Worm (Caenorhabditis elegans) whole organism, young adult: ENCODE data around the gene ubh-2.

Source experiments
- B0019.2 ChIP-seq: fragments of 200-800 bp; sonication (Bioruptor generic); conservative IDR thresholded peaks from 2 replicates; pipeline ENCODE4 v1.3.6; 2022; ENCODE audit warnings: missing genetic modification reagents, missing genetic modification characterization, missing compliant biosample characterization
- B0336.3 ChIP-seq: fragments of 200-800 bp; sonication (Bioruptor generic); IDR thresholded peaks from 2 replicates; pipeline ENCODE4 v1.3.6; 2022; ENCODE audit warnings: missing genetic modification characterization, missing compliant biosample characterization
- C06A6.2 ChIP-seq: fragments of 200-800 bp; sonication (Bioruptor generic); conservative IDR thresholded peaks from 2 replicates; pipeline ENCODE4 v1.3.6; 2022; ENCODE audit warnings: missing genetic modification characterization, missing compliant biosample characterization
- C17E4.6 ChIP-seq: fragments of 200-800 bp; sonication (Bioruptor generic); IDR thresholded peaks from 2 replicates; pipeline ENCODE4 v1.3.6; 2022; ENCODE audit warnings: missing genetic modification reagents, missing genetic modification characterization, missing compliant biosample characterization
- F23B12.7 ChIP-seq: sonication (generic microtip); optimal IDR thresholded peaks from 2 replicates; lab custom pipeline; 2017; ENCODE audit warnings: missing genetic modification characterization, mild to moderate bottlenecking, missing compliant biosample characterization, antibody characterized with exemption, moderate library complexity; ENCODE audit not compliant: insufficient read depth
- F37B4.10 ChIP-seq: fragments of 200-800 bp; sonication (Bioruptor generic); IDR thresholded peaks from 2 replicates; pipeline ENCODE4 v1.3.6; 2022; ENCODE audit warnings: missing genetic modification characterization, missing compliant biosample characterization
- F49E8.2 ChIP-seq: sonication (generic microtip); optimal IDR thresholded peaks from 3 replicates; lab custom pipeline; 2017; ENCODE audit warnings: missing genetic modification characterization, mild to moderate bottlenecking, missing compliant biosample characterization, antibody characterized with exemption, moderate library complexity; ENCODE audit not compliant: insufficient read depth
- F52B5.7 ChIP-seq: sonication (generic microtip); optimal IDR thresholded peaks from 2 replicates; lab custom pipeline; 2016; ENCODE audit warnings: mild to moderate bottlenecking, missing genetic modification characterization, missing compliant biosample characterization
- F57A8.1 ChIP-seq: fragments of 200-800 bp; sonication (Bioruptor generic); optimal IDR thresholded peaks from 2 replicates; lab custom pipeline; 2018; ENCODE audit warnings: mild to moderate bottlenecking, missing genetic modification characterization, moderate library complexity, missing compliant biosample characterization
- K11D2.4 ChIP-seq: fragments of 200-800 bp; sonication (Bioruptor generic); IDR thresholded peaks from 2 replicates; pipeline ENCODE4 v1.3.6; 2022; ENCODE audit warnings: missing genetic modification reagents, missing genetic modification characterization, missing compliant biosample characterization
- Y53G8AR.9 ChIP-seq: fragments of 200-800 bp; sonication (Bioruptor generic); conservative IDR thresholded peaks from 2 replicates; pipeline ENCODE4 v1.3.6; 2022; ENCODE audit warnings: missing genetic modification reagents, missing genetic modification characterization, missing compliant biosample characterization
- aptf-3 ChIP-seq: fragments of 200-800 bp; sonication (Bioruptor generic); IDR thresholded peaks from 2 replicates; pipeline ENCODE4 v1.3.6; 2022; ENCODE audit warnings: missing genetic modification characterization, missing compliant biosample characterization
- atf-7 ChIP-seq: sonication (generic microtip); optimal IDR thresholded peaks from 2 replicates; lab custom pipeline; 2017; ENCODE audit warnings: mild to moderate bottlenecking, missing genetic modification characterization, missing compliant biosample characterization
- bed-1 ChIP-seq: fragments of 200-800 bp; sonication (Bioruptor generic); IDR thresholded peaks from 2 replicates; pipeline ENCODE4 v1.3.6; 2022; ENCODE audit warnings: missing genetic modification reagents, missing genetic modification characterization, missing compliant biosample characterization
- cebp-1 ChIP-seq, 2 experiments: fragments of 200-800 bp in 1 of 2; sonication (Bioruptor generic) in 1 of 2; sonication (generic microtip) in 1 of 2; IDR thresholded peaks in 1 of 2; optimal IDR thresholded peaks in 1 of 2; 2 replicates each; pipeline versions ENCODE4 v1.3.6 to Lab custom; 2017 to 2022; ENCODE audit warnings: missing compliant biosample characterization in 2 of 2, missing genetic modification characterization in 2 of 2, mild to moderate bottlenecking in 1 of 2, missing genetic modification reagents in 1 of 2, moderate library complexity in 1 of 2
- ceh-58 ChIP-seq: fragments of 200-800 bp; sonication (Bioruptor generic); IDR thresholded peaks from 2 replicates; pipeline ENCODE4 v1.3.6; 2022; ENCODE audit warnings: missing genetic modification characterization, missing compliant biosample characterization
- ceh-91 ChIP-seq: fragments of 200-800 bp; sonication (Bioruptor generic); IDR thresholded peaks from 2 replicates; pipeline ENCODE4 v1.3.6; 2022; ENCODE audit warnings: missing genetic modification reagents, missing genetic modification characterization, missing compliant biosample characterization
- dox-1 ChIP-seq: fragments of 200-800 bp; sonication (Bioruptor generic); IDR thresholded peaks from 2 replicates; pipeline ENCODE4 v1.3.6; 2022; ENCODE audit warnings: missing genetic modification reagents, missing genetic modification characterization, missing compliant biosample characterization
- dpl-1 ChIP-seq: fragments of 150-350 bp; optimal IDR thresholded peaks from 2 replicates; lab custom pipeline; 2014; ENCODE audit warnings: missing biosample characterization, missing genetic modification reagents, missing genetic modification characterization
- efl-1 ChIP-seq: fragments of 150-350 bp; optimal IDR thresholded peaks from 2 replicates; lab custom pipeline; 2014; ENCODE audit warnings: missing biosample characterization, missing genetic modification reagents, missing genetic modification characterization
- egl-44 ChIP-seq: fragments of 200-800 bp; sonication (Bioruptor generic); IDR thresholded peaks from 2 replicates; pipeline ENCODE4 v1.3.6; 2022; ENCODE audit warnings: missing genetic modification reagents, missing genetic modification characterization, missing compliant biosample characterization
- egrh-3 ChIP-seq: fragments of 200-800 bp; sonication (Bioruptor generic); IDR thresholded peaks from 2 replicates; pipeline ENCODE4 v1.3.6; 2022; ENCODE audit warnings: missing genetic modification reagents, missing genetic modification characterization, missing compliant biosample characterization
- ets-4 ChIP-seq: fragments of 200-800 bp; sonication (Bioruptor generic); optimal IDR thresholded peaks from 2 replicates; lab custom pipeline; 2018; ENCODE audit warnings: mild to moderate bottlenecking, missing genetic modification characterization, missing compliant biosample characterization
- him-1 ChIP-seq: sonication (generic microtip); optimal IDR thresholded peaks from 2 replicates; lab custom pipeline; 2016; ENCODE audit warnings: missing genotype, missing genetic modification reagents, missing genetic modification characterization, missing compliant biosample characterization
- hmg-1.2 ChIP-seq: fragments of 200-800 bp; sonication (Bioruptor generic); IDR thresholded peaks from 2 replicates; pipeline ENCODE4 v1.3.6; 2022; ENCODE audit warnings: missing genetic modification reagents, missing genetic modification characterization, missing compliant biosample characterization
- let-526 ChIP-seq: fragments of 200-800 bp; sonication (Bioruptor generic); IDR thresholded peaks from 2 replicates; pipeline ENCODE4 v1.3.6; 2022; ENCODE audit warnings: missing genetic modification reagents, missing genetic modification characterization, missing compliant biosample characterization
- lin-40 ChIP-seq: sonication (generic microtip); optimal IDR thresholded peaks from 2 replicates; lab custom pipeline; 2016; ENCODE audit warnings: missing genetic modification characterization, mild to moderate bottlenecking, missing compliant biosample characterization, missing genotype, missing genetic modification reagents
- lin-54 ChIP-seq: fragments of 200-800 bp; sonication (Bioruptor generic); optimal IDR thresholded peaks from 2 replicates; lab custom pipeline; 2018; ENCODE audit warnings: mild to moderate bottlenecking, missing genetic modification characterization, missing compliant biosample characterization
- mxl-1 ChIP-seq: sonication (generic microtip); optimal IDR thresholded peaks from 2 replicates; lab custom pipeline; 2016; ENCODE audit warnings: missing genetic modification characterization, missing compliant biosample characterization
- nfyb-1 ChIP-seq: fragments of 200-800 bp; sonication (Bioruptor generic); IDR thresholded peaks from 2 replicates; pipeline ENCODE4 v1.3.6; 2022; ENCODE audit warnings: missing genetic modification reagents, missing genetic modification characterization, missing compliant biosample characterization
- nhr-27 ChIP-seq: fragments of 200-800 bp; sonication (Bioruptor generic); optimal IDR thresholded peaks from 2 replicates; lab custom pipeline; 2018; ENCODE audit warnings: mild to moderate bottlenecking, missing genetic modification characterization, moderate library complexity, missing compliant biosample characterization
- nhr-80 ChIP-seq: sonication (generic microtip); optimal IDR thresholded peaks from 2 replicates; lab custom pipeline; 2016; ENCODE audit warnings: missing genetic modification characterization, missing compliant biosample characterization
- nhr-90 ChIP-seq: sonication (generic microtip); optimal IDR thresholded peaks from 2 replicates; lab custom pipeline; 2016; ENCODE audit warnings: missing genotype, mild to moderate bottlenecking, missing genetic modification characterization, missing compliant biosample characterization
- repo-1 ChIP-seq: sonication (generic microtip); optimal IDR thresholded peaks from 2 replicates; lab custom pipeline; 2017; ENCODE audit warnings: mild to moderate bottlenecking, missing genetic modification characterization, missing compliant biosample characterization
- snpc-3.4 ChIP-seq: sonication (generic microtip); optimal IDR thresholded peaks from 2 replicates; lab custom pipeline; 2017; ENCODE audit warnings: missing genetic modification characterization, mild to moderate bottlenecking, missing compliant biosample characterization, antibody characterized with exemption, moderate library complexity, missing genotype, missing genetic modification reagents
- tbp1 ChIP-seq: fragments of 200-800 bp; sonication (Bioruptor generic); optimal IDR thresholded peaks from 2 replicates; lab custom pipeline; 2018; ENCODE audit warnings: mild to moderate bottlenecking, missing genetic modification characterization, missing compliant biosample characterization
- tbx-9 ChIP-seq: sonication (generic microtip); optimal IDR thresholded peaks from 2 replicates; lab custom pipeline; 2016; ENCODE audit warnings: borderline replicate concordance, missing genetic modification characterization, inconsistent platforms, missing compliant biosample characterization
- unc-130 ChIP-seq: sonication (generic microtip); optimal IDR thresholded peaks from 2 replicates; lab custom pipeline; 2016; ENCODE audit warnings: missing genetic modification reagents, missing genetic modification characterization, missing compliant biosample characterization
- unc-62 ChIP-seq: fragments of 150-350 bp; optimal IDR thresholded peaks from 2 replicates; lab custom pipeline; 2014; ENCODE audit warnings: missing biosample characterization, missing genetic modification reagents, missing genetic modification characterization
- xnd-1 ChIP-seq: sonication (generic microtip); optimal IDR thresholded peaks from 2 replicates; lab custom pipeline; 2016; ENCODE audit warnings: missing genotype, missing genetic modification reagents, missing genetic modification characterization, missing compliant biosample characterization
- ztf-22 ChIP-seq: fragments of 200-800 bp; sonication (Bioruptor generic); optimal IDR thresholded peaks from 2 replicates; lab custom pipeline; 2018; ENCODE audit warnings: mild to moderate bottlenecking, missing genetic modification characterization, moderate library complexity, missing compliant biosample characterization
- ztf-28 ChIP-seq: fragments of 200-800 bp; sonication (Bioruptor generic); IDR thresholded peaks from 2 replicates; pipeline ENCODE4 v1.3.6; 2022; ENCODE audit warnings: missing genetic modification reagents, missing genetic modification characterization, missing compliant biosample characterization

The ubh-2 gene

DNA sequence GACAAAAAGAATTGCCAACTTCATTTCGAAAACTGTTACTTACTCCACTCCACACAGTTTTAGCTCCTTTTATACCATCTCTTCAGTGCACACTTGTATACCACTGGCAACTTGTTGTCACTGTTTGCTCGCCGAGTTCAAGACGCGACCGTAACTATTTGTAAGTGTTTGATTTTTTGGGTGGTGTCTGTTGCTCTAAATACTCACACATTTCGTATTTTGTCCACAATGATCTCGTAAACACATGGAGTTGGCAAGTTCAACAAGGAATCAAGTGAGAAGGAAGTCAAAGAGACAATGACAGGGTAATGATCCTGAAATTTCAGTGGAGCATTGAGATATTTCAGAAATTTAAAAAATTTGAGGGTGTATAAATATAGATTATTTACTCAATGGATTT is 23.4 kb upstream of the ubh-2 start, which contains the start of gene hpo-26:
Gene hpo-26 (minus strand): TSS at position 31 of the 400 bp plus-strand sequence.
- TF ChIP-seq unc-130 (GFP tag; lab: Kevin White, UChicago) (no peak), Y53G8AR.9 (GFP tag; lab: Robert Waterston, UW) (no peak), mxl-1 (tag; lab: Kevin White, UChicago) (no peak), F23B12.7 (no peak), nhr-27 (tag; lab: Kevin White, UChicago) (no peak), F57A8.1 (GFP tag; lab: Kevin White, UChicago) (no peak), let-526 (GFP tag; lab: Robert Waterston, UW) (no peak), tbx-9 (tag; lab: Kevin White, UChicago) (no peak), dox-1 (GFP tag; lab: Robert Waterston, UW) (no peak), ceh-58 (GFP tag; lab: Robert Waterston, UW) (no peak), nfyb-1 (GFP tag; lab: Robert Waterston, UW) (no peak), ceh-91 (GFP tag; lab: Robert Waterston, UW) (no peak), C06A6.2 (GFP tag; lab: Robert Waterston, UW) (no peak), nhr-90 (tag; lab: Kevin White, UChicago) (no peak), lin-54 (GFP tag; lab: Kevin White, UChicago) (no peak), efl-1 (GFP tag; lab: Kevin White, UChicago) (no peak), unc-62 (GFP tag; lab: Kevin White, UChicago) (no peak), repo-1 (tag; lab: Kevin White, UChicago) (no peak), snpc-3.4 (tag; lab: Kevin White, UChicago) (no peak), bed-1 (GFP tag; lab: Robert Waterston, UW) (no peak)

DNA sequence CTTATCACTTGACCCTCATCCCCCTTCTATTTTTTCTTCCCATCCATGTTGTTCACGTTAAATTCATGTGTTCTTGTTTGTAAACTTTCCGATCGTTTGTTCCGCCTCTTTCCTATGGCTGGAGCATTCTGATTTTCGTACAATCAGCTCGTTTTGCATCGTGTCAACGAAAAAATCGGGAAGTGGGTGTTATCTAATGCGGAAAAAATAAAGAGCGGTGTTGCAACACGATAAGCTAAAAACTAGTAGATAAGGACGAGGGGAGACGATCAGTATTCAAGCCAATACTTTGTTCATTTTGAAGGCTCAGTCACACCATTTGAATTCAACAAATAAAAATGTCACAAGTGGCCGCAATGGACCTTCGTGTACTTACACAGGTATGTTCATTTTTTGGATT is 15.1 kb upstream of the ubh-2 start, which contains the start of gene acs-1:
Gene acs-1 (plus strand): TSS at position 233 of the 400 bp plus-strand sequence.
- TF ChIP-seq ztf-28 (GFP tag; lab: Robert Waterston, UW) (no peak), egrh-3 (no peak), ets-4 (GFP tag; lab: Kevin White, UChicago) (peak; percentile 89), hmg-1.2 (no peak), dox-1 (GFP tag; lab: Robert Waterston, UW) (peak; percentile 41), F37B4.10 (no peak), bed-1 (GFP tag; lab: Robert Waterston, UW) (no peak), B0019.2 (GFP tag; lab: Robert Waterston, UW) (no peak), K11D2.4 (no peak), B0336.3 (GFP tag; lab: Robert Waterston, UW) (0 out of 2 replicates have a peak, but pooled peaks have one; percentile 33), F57A8.1 (GFP tag; lab: Kevin White, UChicago) (no peak), nhr-80 (tag; lab: Kevin White, UChicago) (peak; percentile 98), C17E4.6 (GFP tag; lab: Robert Waterston, UW) (no peak), F52B5.7 (tag; lab: Kevin White, UChicago) (no peak), ztf-22 (peak; percentile 42), dpl-1 (no peak), F49E8.2 (tag; lab: Kevin White, UChicago) (no peak), lin-40 (tag; lab: Kevin White, UChicago) (no peak)
- TF ChIP-seq, all 124 proteins: peak for 5

DNA sequence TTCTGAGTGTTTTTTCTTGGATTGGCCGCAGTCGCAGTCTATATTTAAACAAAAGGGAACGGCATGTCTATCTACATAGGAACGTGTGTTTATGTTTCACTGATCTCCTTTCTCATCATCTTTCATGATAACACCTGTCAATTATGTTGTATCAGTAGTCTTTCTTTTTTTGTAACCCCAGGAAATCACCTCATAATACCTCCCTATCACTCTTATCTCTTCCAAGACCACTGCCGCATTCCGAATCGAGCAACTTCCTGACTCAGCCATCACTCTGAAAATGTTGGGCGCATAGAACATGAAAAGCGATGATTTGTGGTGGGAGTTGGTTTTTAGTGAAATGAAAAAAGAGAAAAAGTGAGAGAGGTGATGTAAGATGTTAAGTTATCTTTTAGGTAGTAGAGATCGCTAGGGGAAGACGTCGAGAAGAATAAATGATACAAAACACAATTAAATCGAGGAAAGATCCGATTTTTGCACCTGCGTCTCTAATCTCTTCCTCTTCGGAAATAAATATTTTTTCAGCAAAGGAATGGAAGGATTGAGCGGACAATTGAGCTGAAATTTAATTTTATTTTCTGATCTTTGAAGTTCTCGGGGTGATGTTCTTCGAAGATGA is 13.4 kb upstream of the ubh-2 start:
- TF ChIP-seq nhr-90 (tag; lab: Kevin White, UChicago) (peak; percentile 4), ztf-28 (GFP tag; lab: Robert Waterston, UW) (no peak), atf-7 (tag; lab: Kevin White, UChicago) (peak; percentile 68), C17E4.6 (GFP tag; lab: Robert Waterston, UW) (no peak), unc-62 (GFP tag; lab: Kevin White, UChicago) (peak; percentile 41), dox-1 (GFP tag; lab: Robert Waterston, UW) (peak; percentile 72), xnd-1 (tag; lab: Kevin White, UChicago) (no peak), B0336.3 (GFP tag; lab: Robert Waterston, UW) (0 out of 2 replicates have a peak, but pooled peaks have one; percentile 16), tbp1 (GFP tag; lab: Kevin White, UChicago) (peak; percentile 0), bed-1 (GFP tag; lab: Robert Waterston, UW) (no peak), cebp-1 (GFP tag; IDR thresholded peaks at IDR 0.05; lab: Robert Waterston, UW) (no peak), cebp-1 (tag; optimal IDR thresholded peaks at IDR 0.05; lab: Kevin White, UChicago) (peak; percentile 23), nhr-80 (tag; lab: Kevin White, UChicago) (peak; percentile 99), ztf-22 (peak; percentile 83), ets-4 (GFP tag; lab: Kevin White, UChicago) (peak; percentile 94), egl-44 (peak; percentile 49; the same call in 1 of the 2 replicates), aptf-3 (GFP tag; lab: Robert Waterston, UW) (no peak), hmg-1.2 (no peak), him-1 (no peak)
